Worm (Caenorhabditis elegans): ENCODE data around the gene C34F6.1.

DNA sequence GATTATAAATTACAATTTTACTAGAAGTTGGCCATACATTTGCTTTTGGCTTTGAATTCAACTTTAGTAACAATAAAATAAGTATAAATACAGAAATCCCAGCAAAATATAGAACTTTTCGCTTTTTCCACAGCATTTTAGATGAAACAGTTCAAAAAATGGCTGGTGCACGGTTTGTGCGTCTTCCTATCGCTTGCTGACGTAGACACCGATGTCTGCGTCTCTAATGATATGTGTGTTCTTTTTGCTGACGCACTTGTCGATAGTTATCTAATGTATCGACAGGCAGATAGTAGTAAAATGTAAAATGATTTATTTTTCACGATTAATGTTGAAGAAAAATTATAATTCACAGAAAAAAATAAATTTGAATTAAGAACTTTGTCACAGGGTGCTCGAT, 10.3 kb upstream of the C34F6.1 start, which contains the start of gene hst-2:
- TF ChIP-seq lin-13 (tag; optimal IDR thresholded peaks at IDR 0.05) (peak; percentile 64), pha-4 (tag; optimal IDR thresholded peaks at IDR 0.05) (peak; percentile 59), mep-1 (tag; optimal IDR thresholded peaks at IDR 0.05) (peak; percentile 89), unc-62 (GFP tag; optimal IDR thresholded peaks at IDR 0.05) (peak; percentile 48), snpc-4 (tag; optimal IDR thresholded peaks at IDR 0.05) (no peak), nhr-28 (tag; optimal IDR thresholded peaks at IDR 0.05) (no peak), ham-2 (GFP tag; optimal IDR thresholded peaks at IDR 0.05) (no peak), elt-1 (tag; optimal IDR thresholded peaks at IDR 0.05; ENCODE audit: borderline replicate concordance, insufficient read depth) (no peak), lin-32 (GFP tag; optimal IDR thresholded peaks at IDR 0.05) (no peak), ztf-11 (tag; optimal IDR thresholded peaks at IDR 0.05) (no peak)

Measured in whole organism, mixed stage, embryonic.